In genomic region chrIII:12453315-12453714, ce11 we compare ENCODE assay signal across 2 worm cellular contexts.
A peak's percentile ranks its signal among the peaks of the same experiment; 100 is the strongest.
TF ChIP-seq lines count a peak whose summit lies in the region.

ani-1 (minus strand) TSS chrIII:12453375.

TF ChIP-seq in whole organism, L1 larva, 84 proteins besides CTCF, POLR2A, EP300 and RAD21 (continued from another document):
- TF ChIP-seq jun-1 (tag; optimal IDR thresholded peaks at IDR 0.05; lab: Kevin White, UChicago) (no peak), hlh-17 (GFP tag; optimal IDR thresholded peaks at IDR 0.05; lab: Kevin White, UChicago; ENCODE audit: borderline replicate concordance) (no peak), aha-1 (tag; optimal IDR thresholded peaks at IDR 0.05; lab: Kevin White, UChicago) (no peak), unc-98 (GFP tag; IDR thresholded peaks at IDR 0.05; lab: Robert Waterston, UW) (no peak), C34B4.2 (tag; optimal IDR thresholded peaks at IDR 0.05; lab: Kevin White, UChicago) (no peak), sptf-1 (tag; optimal IDR thresholded peaks at IDR 0.05; lab: Kevin White, UChicago) (no peak), ceh-82 (tag; optimal IDR thresholded peaks at IDR 0.05; lab: Kevin White, UChicago) (peak; percentile 35 to 83 (median 60)), ceh-63 (GFP tag; optimal IDR thresholded peaks at IDR 0.05; lab: Kevin White, UChicago) (no peak), lir-3 (tag; optimal IDR thresholded peaks at IDR 0.05; lab: Kevin White, UChicago; ENCODE audit: poor library complexity) (no peak), C04F5.9 (tag; optimal IDR thresholded peaks at IDR 0.05; lab: Kevin White, UChicago) (no peak), unc-30 (tag; optimal IDR thresholded peaks at IDR 0.05; lab: Kevin White, UChicago) (no peak), unc-62 (GFP tag; optimal IDR thresholded peaks at IDR 0.05; lab: Kevin White, UChicago) (no peak), rnt-1 (tag; optimal IDR thresholded peaks at IDR 0.05; lab: Kevin White, UChicago) (peak; percentile 66), pqm-1 (tag; optimal IDR thresholded peaks at IDR 0.05; lab: Kevin White, UChicago) (no peak), mdl-1 (tag; optimal IDR thresholded peaks at IDR 0.05; lab: Kevin White, UChicago) (peak in 1 of 2 experiments; percentile 46), nhr-20 (tag; optimal IDR thresholded peaks at IDR 0.05; lab: Kevin White, UChicago) (peak; percentile 58), irx-1 (tag; optimal IDR thresholded peaks at IDR 0.05; lab: Kevin White, UChicago) (peak; percentile 36), nhr-85 (tag; lab: Kevin White, UChicago) (peak; percentile 84), swsn-7 (tag; optimal IDR thresholded peaks at IDR 0.05; lab: Kevin White, UChicago) (peak; percentile 59)

TF ChIP-seq in whole organism, young adult, 124 proteins besides CTCF, POLR2A, EP300 and RAD21 (continued from another document):
- TF ChIP-seq lsy-27 (tag; optimal IDR thresholded peaks at IDR 0.05; lab: Kevin White, UChicago; ENCODE audit: borderline replicate concordance, insufficient read depth) (no peak), F49E8.2 (tag; optimal IDR thresholded peaks at IDR 0.05; lab: Kevin White, UChicago; ENCODE audit: insufficient read depth) (peak; percentile 32), repo-1 (tag; optimal IDR thresholded peaks at IDR 0.05; lab: Kevin White, UChicago) (no peak), atf-7 (tag; optimal IDR thresholded peaks at IDR 0.05; lab: Kevin White, UChicago) (no peak)
TF ChIP-seq in whole organism, young adult: peak in this region for 50.
